Fruit fly (Drosophila melanogaster): ENCODE results near the gene CG14857.

Gene CG14857

dm6 chr3R:14796294-14796693 is 5.3 kb upstream of the CG14857 start, which contains the start of gene CG14855 (continued):
- no peak for TF ChIP-seq Hand (GFP tag; optimal IDR thresholded peaks at IDR 0.05)
- no peak for TF ChIP-seq CG8944 (GFP tag; optimal IDR thresholded peaks at IDR 0.05)
- no peak for TF ChIP-seq ci (GFP tag; IDR thresholded peaks at IDR 0.05)
- TF ChIP-seq CG4360 (GFP tag; IDR thresholded peaks at IDR 0.05) = no peak
- TF ChIP-seq CG10147 (GFP tag; optimal IDR thresholded peaks at IDR 0.05) = no peak
- TF ChIP-seq Sin3A (optimal IDR thresholded peaks at IDR 0.05) = no peak
- no peak for TF ChIP-seq Side (GFP tag; optimal IDR thresholded peaks at IDR 0.05)
- TF ChIP-seq dpn (GFP tag; optimal IDR thresholded peaks at IDR 0.05) = no peak
- no peak for TF ChIP-seq CG13775 (GFP tag; optimal IDR thresholded peaks at IDR 0.05)
- no peak for TF ChIP-seq eyg (GFP tag; optimal IDR thresholded peaks at IDR 0.05)
- TF ChIP-seq CG3847 (GFP tag; IDR thresholded peaks at IDR 0.05) = 0 out of 2 replicates have a peak, but pooled peaks have one; percentile 10
- TF ChIP-seq CG32767 (GFP tag; IDR thresholded peaks at IDR 0.05) = no peak
- TF ChIP-seq jumu (GFP tag; optimal IDR thresholded peaks at IDR 0.05) = no peak
- no peak for TF ChIP-seq CG1529 (GFP tag; optimal IDR thresholded peaks at IDR 0.05)
- no peak for TF ChIP-seq Nf-YC (tag; optimal IDR thresholded peaks at IDR 0.05)
- no peak for TF ChIP-seq stc (GFP tag; IDR thresholded peaks at IDR 0.05)
- TF ChIP-seq esg (GFP tag; conservative IDR thresholded peaks at IDR 0.05) = no peak
- TF ChIP-seq Pdp1 (GFP tag; optimal IDR thresholded peaks at IDR 0.05) = no peak
- TF ChIP-seq Atf3 (GFP tag; optimal IDR thresholded peaks at IDR 0.05) = no peak
- no peak for TF ChIP-seq CHES-1-like (GFP tag; optimal IDR thresholded peaks at IDR 0.05)
- TF ChIP-seq CrebB (tag; optimal IDR thresholded peaks at IDR 0.05) = no peak
- TF ChIP-seq crp (GFP tag; optimal IDR thresholded peaks at IDR 0.05) = no peak
- no peak for TF ChIP-seq pros (GFP tag; optimal IDR thresholded peaks at IDR 0.05)
- TF ChIP-seq bowl (GFP tag; IDR thresholded peaks at IDR 0.05) = no peak
- no peak for TF ChIP-seq chm (GFP tag; IDR thresholded peaks at IDR 0.05)
- TF ChIP-seq NK7.1 (GFP tag; optimal IDR thresholded peaks at IDR 0.05) = no peak
- no peak for TF ChIP-seq HLH4C (GFP tag; IDR thresholded peaks at IDR 0.05; ENCODE audit: partially characterized antibody)
- no peak for TF ChIP-seq eve (GFP tag; optimal IDR thresholded peaks at IDR 0.05)
- no peak for TF ChIP-seq kay (GFP tag; optimal IDR thresholded peaks at IDR 0.05)
- no peak for TF ChIP-seq Deaf1 (tag; optimal IDR thresholded peaks at IDR 0.05)
- no peak for TF ChIP-seq CG7839 (tag; optimal IDR thresholded peaks at IDR 0.05)
- TF ChIP-seq Dref (GFP tag; IDR thresholded peaks at IDR 0.05) = no peak
- TF ChIP-seq YL-1 (GFP tag; optimal IDR thresholded peaks at IDR 0.05) = no peak
- no peak for TF ChIP-seq ewg (GFP tag; optimal IDR thresholded peaks at IDR 0.05)
- TF ChIP-seq CG12744 (GFP tag; optimal IDR thresholded peaks at IDR 0.05) = no peak
- TF ChIP-seq HmgZ (tag; optimal IDR thresholded peaks at IDR 0.05) = peak; percentile 33
- TF ChIP-seq NC2α (GFP tag; optimal IDR thresholded peaks at IDR 0.05) = no peak
- TF ChIP-seq prd (optimal IDR thresholded peaks at IDR 0.05) = no peak
- TF ChIP-seq prd (GFP tag; IDR thresholded peaks at IDR 0.05) = no peak
- peak; percentile 48 for TF ChIP-seq exex (tag; optimal IDR thresholded peaks at IDR 0.05)
- 0 out of 2 replicates have a peak, but pooled peaks have one; percentile 11 for TF ChIP-seq Atf6 (GFP tag; IDR thresholded peaks at IDR 0.05)
- TF ChIP-seq CG7372 (GFP tag; IDR thresholded peaks at IDR 0.05) = no peak
- no peak for TF ChIP-seq vnd (GFP tag; IDR thresholded peaks at IDR 0.05; ENCODE audit: partially characterized antibody)
- no peak for TF ChIP-seq CG34422 (GFP tag; IDR thresholded peaks at IDR 0.05)
- no peak for TF ChIP-seq tio (GFP tag; optimal IDR thresholded peaks at IDR 0.05)
- TF ChIP-seq grn (GFP tag; optimal IDR thresholded peaks at IDR 0.05) = peak; percentile 89

Data from whole organism, embryonic.